Fruit fly (Drosophila melanogaster) whole organism, embryonic: ENCODE measurements around the gene cysu.
A peak's percentile ranks its signal among the peaks of the same experiment; 100 is the strongest.

Experiments
- Atf-2 ChIP-seq: fragments of 200-800 bp; sonication (Bioruptor generic); optimal IDR thresholded peaks from 2 replicates; lab custom pipeline; 2016; ENCODE audit warnings: missing biosample characterization, missing genetic modification characterization
- CG10366 ChIP-seq: fragments of 200-800 bp; sonication (Bioruptor generic); IDR thresholded peaks from 2 replicates; pipeline ENCODE4 v1.3.6; 2022; ENCODE audit warnings: missing biosample characterization, missing genetic modification characterization
- CG10431 ChIP-seq: fragments of 200-800 bp; sonication (Bioruptor generic); optimal IDR thresholded peaks from 3 replicates; lab custom pipeline; 2018; ENCODE audit warnings: missing biosample characterization, mild to moderate bottlenecking, missing genetic modification characterization
- CG11247 ChIP-seq: fragments of 200-800 bp; sonication (Bioruptor generic); IDR thresholded peaks from 2 replicates; pipeline ENCODE4 v1.3.6; 2022; ENCODE audit warnings: missing biosample characterization, missing genetic modification characterization
- CG11560 ChIP-seq: fragments of 200-800 bp; sonication (Bioruptor generic); IDR thresholded peaks from 3 replicates; pipeline ENCODE4 v1.3.6; 2022; ENCODE audit warnings: missing biosample characterization, missing genetic modification characterization
- CG12744 ChIP-seq: fragments of 200-800 bp; sonication (Bioruptor generic); optimal IDR thresholded peaks from 2 replicates; lab custom pipeline; 2016; ENCODE audit warnings: missing biosample characterization, missing genetic modification characterization
- CG13123 ChIP-seq: fragments of 200-800 bp; sonication (Bioruptor generic); optimal IDR thresholded peaks from 2 replicates; lab custom pipeline; 2016; ENCODE audit warnings: missing biosample characterization, missing genetic modification characterization
- CG13287 ChIP-seq: fragments of 200-800 bp; sonication (Bioruptor generic); IDR thresholded peaks from 2 replicates; pipeline ENCODE4 v1.3.6; 2022; ENCODE audit warnings: missing biosample characterization, missing genetic modification characterization; ENCODE audit not compliant: partially characterized antibody
- CG13624 ChIP-seq: fragments of 200-800 bp; sonication (Bioruptor generic); optimal IDR thresholded peaks from 2 replicates; lab custom pipeline; 2016; ENCODE audit warnings: missing biosample characterization, missing genetic modification characterization
- CG14667 ChIP-seq: fragments of 200-800 bp; sonication (Bioruptor generic); IDR thresholded peaks from 2 replicates; pipeline ENCODE4 v1.3.6; 2022; ENCODE audit warnings: missing biosample characterization, missing genetic modification characterization
- CG1647 ChIP-seq: fragments of 200-800 bp; sonication (Bioruptor generic); optimal IDR thresholded peaks from 3 replicates; lab custom pipeline; 2016; ENCODE audit warnings: missing biosample characterization, missing genetic modification characterization
- CG17385 ChIP-seq: fragments of 200-800 bp; sonication (Bioruptor generic); optimal IDR thresholded peaks from 3 replicates; lab custom pipeline; 2018; ENCODE audit warnings: missing biosample characterization, mild to moderate bottlenecking, missing genetic modification characterization
- CG17912 ChIP-seq: fragments of 200-800 bp; sonication (Bioruptor generic); optimal IDR thresholded peaks from 2 replicates; lab custom pipeline; 2018; ENCODE audit warnings: missing biosample characterization, mild to moderate bottlenecking, missing genetic modification characterization
- CG2120 ChIP-seq: fragments of 200-800 bp; sonication (Bioruptor generic); optimal IDR thresholded peaks from 3 replicates; lab custom pipeline; 2016; ENCODE audit warnings: missing biosample characterization, missing genetic modification characterization
- CG2129 ChIP-seq: fragments of 200-800 bp; sonication (Bioruptor generic); IDR thresholded peaks from 2 replicates; pipeline ENCODE4 v1.3.6; 2022; ENCODE audit warnings: missing biosample characterization, missing genetic modification characterization; ENCODE audit not compliant: partially characterized antibody
- CG2202 ChIP-seq: fragments of 200-800 bp; sonication (Bioruptor generic); optimal IDR thresholded peaks from 2 replicates; lab custom pipeline; 2018; ENCODE audit warnings: missing biosample characterization, mild to moderate bottlenecking, missing genetic modification characterization
- CG31441 ChIP-seq: fragments of 200-800 bp; sonication (Bioruptor generic); IDR thresholded peaks from 2 replicates; pipeline ENCODE4 v1.3.6; 2022; ENCODE audit warnings: missing biosample characterization, missing genetic modification characterization
- CG3163 ChIP-seq: fragments of 200-800 bp; sonication (Bioruptor generic); optimal IDR thresholded peaks from 3 replicates; lab custom pipeline; 2016; ENCODE audit warnings: missing biosample characterization, missing genetic modification characterization
- CG32767 ChIP-seq: fragments of 200-800 bp; sonication (Bioruptor generic); IDR thresholded peaks from 2 replicates; pipeline ENCODE4 v1.3.6; 2022; ENCODE audit warnings: missing biosample characterization, missing genetic modification characterization
- CG32772 ChIP-seq: fragments of 200-800 bp; sonication (Bioruptor generic); IDR thresholded peaks from 2 replicates; pipeline ENCODE4 v1.3.6; 2022; ENCODE audit warnings: missing biosample characterization, missing genetic modification characterization
- CG4404 ChIP-seq: fragments of 200-800 bp; sonication (Bioruptor generic); IDR thresholded peaks from 2 replicates; pipeline ENCODE4 v1.3.6; 2022; ENCODE audit warnings: missing biosample characterization, missing genetic modification characterization
- CG5953 ChIP-seq: fragments of 200-800 bp; sonication (Bioruptor generic); IDR thresholded peaks from 2 replicates; pipeline ENCODE4 v1.3.6; 2022; ENCODE audit warnings: missing biosample characterization, missing genetic modification characterization
- CG7928 ChIP-seq: fragments of 200-800 bp; sonication (Bioruptor generic); optimal IDR thresholded peaks from 2 replicates; lab custom pipeline; 2017; ENCODE audit warnings: missing biosample characterization, mild to moderate bottlenecking, missing genetic modification characterization
- CG9932 ChIP-seq: fragments of 200-800 bp; sonication (Bioruptor generic); IDR thresholded peaks from 2 replicates; pipeline ENCODE4 v1.3.6; 2022; ENCODE audit warnings: missing biosample characterization, missing genetic modification characterization
- Dip2 ChIP-seq: fragments of 200-800 bp; sonication (Bioruptor generic); IDR thresholded peaks from 2 replicates; pipeline ENCODE4 v1.3.6; 2022; ENCODE audit warnings: missing biosample characterization, missing genetic modification characterization
- Drgx ChIP-seq: fragments of 200-800 bp; sonication (Bioruptor generic); IDR thresholded peaks from 2 replicates; pipeline ENCODE4 v1.3.6; 2022; ENCODE audit warnings: missing biosample characterization, missing genetic modification characterization
- Eip74EF ChIP-seq, 2 experiments: fragments of 200-800 bp in 1 of 2; fragments of >200 bp in 1 of 2; sonication (Bioruptor generic) in 1 of 2; optimal IDR thresholded peaks; 2 replicates each; lab custom pipeline; 2017 to 2019; ENCODE audit warnings: missing biosample characterization in 2 of 2, missing genetic modification characterization in 2 of 2, mild to moderate bottlenecking in 1 of 2, moderate library complexity in 1 of 2
- HLHmδ ChIP-seq: fragments of 200-800 bp; sonication (Bioruptor generic); optimal IDR thresholded peaks from 2 replicates; lab custom pipeline; 2018; ENCODE audit warnings: missing biosample characterization, mild to moderate bottlenecking, missing genetic modification characterization, moderate library complexity
- MTF-1 ChIP-seq: fragments of 200-800 bp; sonication (Bioruptor generic); optimal IDR thresholded peaks from 2 replicates; lab custom pipeline; 2018; ENCODE audit warnings: missing biosample characterization, mild to moderate bottlenecking, missing genetic modification characterization, borderline replicate concordance
- Meics ChIP-seq: fragments of 200-800 bp; sonication (Bioruptor generic); optimal IDR thresholded peaks from 2 replicates; lab custom pipeline; 2017; ENCODE audit warnings: missing biosample characterization, mild to moderate bottlenecking, missing genetic modification characterization
- Opbp ChIP-seq: fragments of 200-800 bp; sonication (Bioruptor generic); IDR thresholded peaks from 3 replicates; pipeline ENCODE4 v1.3.6; 2022; ENCODE audit warnings: missing biosample characterization, missing genetic modification characterization; ENCODE audit not compliant: partially characterized antibody
- Ravus ChIP-seq: fragments of 200-800 bp; sonication (Bioruptor generic); IDR thresholded peaks from 2 replicates; pipeline ENCODE4 v1.3.6; 2022; ENCODE audit warnings: missing biosample characterization, missing genetic modification characterization
- Sry-δ ChIP-seq: fragments of 200-800 bp; sonication (Bioruptor generic); optimal IDR thresholded peaks from 2 replicates; lab custom pipeline; 2016; ENCODE audit warnings: missing biosample characterization, missing genetic modification characterization
- Tbp ChIP-seq: fragments of >200 bp; optimal IDR thresholded peaks from 2 replicates; lab custom pipeline; 2018; ENCODE audit warnings: missing biosample characterization, missing genetic modification characterization
- bigmax ChIP-seq: fragments of 200-800 bp; sonication (Bioruptor generic); optimal IDR thresholded peaks from 2 replicates; lab custom pipeline; 2018; ENCODE audit warnings: missing biosample characterization, mild to moderate bottlenecking, missing genetic modification characterization
- caup ChIP-seq: fragments of 200-800 bp; sonication (Bioruptor generic); optimal IDR thresholded peaks from 3 replicates; lab custom pipeline; 2017; ENCODE audit warnings: missing biosample characterization, mild to moderate bottlenecking, missing genetic modification characterization, moderate library complexity; ENCODE audit not compliant: severe bottlenecking
- chinmo ChIP-seq: fragments of 200-800 bp; sonication (Bioruptor generic); IDR thresholded peaks from 4 replicates; pipeline ENCODE4 v1.3.6; 2022; ENCODE audit warnings: missing biosample characterization, missing genetic modification characterization; ENCODE audit not compliant: partially characterized antibody
- dan ChIP-seq: fragments of 200-800 bp; sonication (Bioruptor generic); IDR thresholded peaks from 2 replicates; pipeline ENCODE4 v1.3.6; 2022; ENCODE audit warnings: missing biosample characterization, missing genetic modification characterization
- esg ChIP-seq: fragments of 200-800 bp; sonication (Bioruptor generic); conservative IDR thresholded peaks from 2 replicates; pipeline ENCODE4 v1.3.6; 2022; ENCODE audit warnings: missing biosample characterization, missing genetic modification characterization
- ftz-f1 ChIP-seq: fragments of 200-800 bp; sonication (Bioruptor generic); optimal IDR thresholded peaks from 2 replicates; lab custom pipeline; 2016; ENCODE audit warnings: missing biosample characterization, missing genetic modification characterization
- gcm ChIP-seq: fragments of 200-800 bp; sonication (Bioruptor generic); optimal IDR thresholded peaks from 2 replicates; lab custom pipeline; 2019; ENCODE audit warnings: missing biosample characterization, mild to moderate bottlenecking, missing genetic modification characterization, moderate library complexity
- gro ChIP-seq: fragments of 200-800 bp; sonication (Bioruptor generic); optimal IDR thresholded peaks from 2 replicates; lab custom pipeline; 2016; ENCODE audit warnings: missing biosample characterization, missing genetic modification characterization
- kni ChIP-seq: fragments of 200-800 bp; sonication (Bioruptor generic); optimal IDR thresholded peaks from 3 replicates; lab custom pipeline; 2017; ENCODE audit warnings: mild to moderate bottlenecking, missing biosample characterization, missing genetic modification reagents, missing genetic modification characterization
- lbe ChIP-seq: fragments of 200-800 bp; sonication (Bioruptor generic); optimal IDR thresholded peaks from 2 replicates; lab custom pipeline; 2016; ENCODE audit warnings: missing biosample characterization, mild to moderate bottlenecking, missing genetic modification characterization
- oc ChIP-seq: fragments of 200-800 bp; sonication (Bioruptor generic); optimal IDR thresholded peaks from 2 replicates; lab custom pipeline; 2018; ENCODE audit warnings: missing biosample characterization, mild to moderate bottlenecking, missing genetic modification characterization, moderate library complexity
- pb ChIP-seq: fragments of 200-800 bp; sonication (Bioruptor generic); optimal IDR thresholded peaks from 3 replicates; lab custom pipeline; 2016; ENCODE audit warnings: missing biosample characterization, missing genetic modification characterization
- psq ChIP-seq: fragments of 200-800 bp; sonication (Bioruptor generic); optimal IDR thresholded peaks from 2 replicates; lab custom pipeline; 2017; ENCODE audit warnings: missing biosample characterization, missing genetic modification characterization
- sob ChIP-seq: fragments of 200-800 bp; sonication (Bioruptor generic); IDR thresholded peaks from 2 replicates; pipeline ENCODE4 v1.3.6; 2022; ENCODE audit warnings: missing biosample characterization, missing genetic modification characterization
- ssp ChIP-seq: fragments of 200-800 bp; sonication (Bioruptor generic); IDR thresholded peaks from 2 replicates; pipeline ENCODE4 v1.3.6; 2022; ENCODE audit warnings: missing biosample characterization, missing genetic modification characterization
- stc ChIP-seq: fragments of 200-800 bp; sonication (Bioruptor generic); IDR thresholded peaks from 2 replicates; pipeline ENCODE4 v1.3.6; 2022; ENCODE audit warnings: missing biosample characterization, missing genetic modification characterization
- tna ChIP-seq: fragments of 200-800 bp; sonication (Bioruptor generic); IDR thresholded peaks from 2 replicates; pipeline ENCODE4 v1.3.6; 2022; ENCODE audit warnings: missing biosample characterization, missing genetic modification characterization; ENCODE audit not compliant: partially characterized antibody
- tx ChIP-seq: fragments of 200-800 bp; sonication (Bioruptor generic); optimal IDR thresholded peaks from 2 replicates; lab custom pipeline; 2016; ENCODE audit warnings: missing biosample characterization, missing genetic modification characterization

Gene cysu

dm6 chr3R:17400675-17401118, 24.9 kb upstream of the cysu start (continued):
- TF ChIP-seq HLHmδ (GFP tag; lab: Kevin White, UChicago) (no peak), dan (GFP tag; lab: Robert Waterston, UW) (no peak), bigmax (GFP tag; lab: Kevin White, UChicago) (no peak), sob (GFP tag; lab: Robert Waterston, UW) (no peak), tx (GFP tag; lab: Kevin White, UChicago) (no peak), CG32772 (no peak), lbe (GFP tag; lab: Kevin White, UChicago) (peak; percentile 47), CG14667 (GFP tag; lab: Robert Waterston, UW) (no peak), CG9932 (GFP tag; lab: Robert Waterston, UW) (no peak), CG13624 (GFP tag; lab: Kevin White, UChicago) (peak; percentile 31), Sry-δ (GFP tag; lab: Kevin White, UChicago) (no peak), stc (GFP tag; lab: Robert Waterston, UW) (no peak), CG12744 (GFP tag; lab: Kevin White, UChicago) (no peak), gro (GFP tag; lab: Kevin White, UChicago) (no peak), kni (GFP tag; lab: Kevin White, UChicago) (no peak), Drgx (GFP tag; lab: Robert Waterston, UW) (peak; percentile 60), CG2129 (no peak), Tbp (GFP tag; lab: Kevin White, UChicago) (no peak), Atf-2 (GFP tag; lab: Kevin White, UChicago) (no peak), oc (tag; lab: Kevin White, UChicago) (no peak), MTF-1 (no peak), Eip74EF (GFP tag; optimal IDR thresholded peaks at IDR 0.05; lab: Kevin White, UChicago) (peak in 1 of 2 experiments; percentile 81), CG3163 (no peak), esg (GFP tag; lab: Robert Waterston, UW) (no peak), caup (GFP tag; lab: Kevin White, UChicago) (peak; percentile 4), Meics (GFP tag; lab: Kevin White, UChicago) (peak; percentile 50), CG13287 (GFP tag; lab: Robert Waterston, UW) (no peak), CG13123 (GFP tag; lab: Kevin White, UChicago) (no peak), gcm (GFP tag; lab: Kevin White, UChicago) (peak; percentile 8), CG11560 (tag; lab: Robert Waterston, UW) (no peak), Ravus (GFP tag; lab: Robert Waterston, UW) (no peak), psq (GFP tag; lab: Kevin White, UChicago) (no peak), CG31441 (GFP tag; lab: Robert Waterston, UW) (no peak), ssp (no peak), CG10366 (GFP tag; lab: Robert Waterston, UW) (no peak), ftz-f1 (GFP tag; lab: Kevin White, UChicago) (no peak), CG10431 (no peak), CG1647 (GFP tag; lab: Kevin White, UChicago) (no peak), pb (GFP tag; lab: Kevin White, UChicago) (peak; percentile 41), CG2202 (no peak), CG2120 (no peak), CG11247 (no peak), chinmo (no peak), tna (GFP tag; lab: Robert Waterston, UW) (no peak), CG17912 (no peak), CG17385 (GFP tag; lab: Kevin White, UChicago) (no peak), CG7928 (GFP tag; lab: Kevin White, UChicago) (no peak), CG32767 (GFP tag; lab: Robert Waterston, UW) (no peak), Opbp (GFP tag; lab: Robert Waterston, UW) (no peak), CG4404 (no peak), Dip2 (GFP tag; lab: Robert Waterston, UW) (no peak), CG5953 (no peak)
